Fruit fly (Drosophila melanogaster): Measurements from ENCODE around the gene Oat.

DNA sequence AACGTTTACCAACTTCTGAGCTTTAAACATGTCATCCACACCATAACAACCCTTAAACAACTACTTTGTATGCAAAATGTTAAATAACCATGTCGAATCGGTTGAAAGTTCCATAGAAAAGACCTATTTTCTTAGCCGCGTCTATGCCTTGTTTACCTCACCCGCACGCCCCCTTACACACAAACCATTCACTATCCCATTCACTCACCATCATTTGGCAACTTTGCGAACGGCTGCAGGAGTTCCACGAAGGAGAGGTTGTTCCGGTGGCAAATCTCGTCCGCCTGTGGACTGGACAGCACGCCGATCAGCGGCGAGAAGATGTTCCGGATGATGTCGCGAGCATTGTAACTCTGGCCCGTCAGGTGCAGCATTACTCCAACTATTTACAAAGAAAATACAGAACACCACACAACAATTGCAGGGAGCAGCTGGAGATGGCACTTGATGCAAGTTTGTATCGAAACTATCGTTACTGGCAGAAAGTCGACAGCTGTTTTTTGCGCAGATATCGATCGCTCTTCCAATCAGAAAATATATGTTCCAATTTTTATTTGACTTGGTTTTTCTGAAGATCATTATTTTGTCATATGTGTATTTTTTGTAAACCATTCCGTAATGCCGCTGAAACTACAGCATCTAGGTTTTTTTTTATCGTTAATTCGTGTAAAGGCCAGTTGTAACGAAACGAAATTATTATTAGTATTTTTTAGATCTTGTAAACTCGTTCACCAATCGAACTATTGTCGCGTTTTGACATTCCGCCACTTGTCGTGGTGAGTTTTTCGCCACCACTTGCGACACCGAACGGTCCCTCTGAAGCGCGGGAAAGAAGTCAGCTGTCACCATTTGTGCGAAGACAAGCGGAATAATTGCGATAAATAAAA is 31.3 kb downstream of the Oat start, which contains the start of gene asf1:
- no peak for TF ChIP-seq Myc (optimal IDR thresholded peaks at IDR 0.05)
- no peak for TF ChIP-seq psq (optimal IDR thresholded peaks at IDR 0.05)

All from Kc167 (cell line).